Fruit fly (Drosophila melanogaster): Measurements from ENCODE around the gene snsl.

snsl gene

dm6 chr2L:4856118-4856517, 50.4 kb downstream of the snsl start:
- TF ChIP-seq CG7045 (GFP tag; optimal IDR thresholded peaks at IDR 0.05) (no peak), CG12768 (GFP tag; optimal IDR thresholded peaks at IDR 0.05) (no peak), CG5204 (GFP tag; optimal IDR thresholded peaks at IDR 0.05) (no peak), cnc (optimal IDR thresholded peaks at IDR 0.05) (no peak), tj (GFP tag; optimal IDR thresholded peaks at IDR 0.05) (no peak), CG33017 (tag; optimal IDR thresholded peaks at IDR 0.05) (no peak), CG7101 (tag; optimal IDR thresholded peaks at IDR 0.05) (no peak), CG11617 (GFP tag; optimal IDR thresholded peaks at IDR 0.05) (no peak), CG14711 (tag; optimal IDR thresholded peaks at IDR 0.05) (no peak), Hr96 (GFP tag; optimal IDR thresholded peaks at IDR 0.05) (no peak), Mnt (GFP tag; optimal IDR thresholded peaks at IDR 0.05) (no peak), bab1 (GFP tag; optimal IDR thresholded peaks at IDR 0.05) (no peak), ovo (GFP tag; optimal IDR thresholded peaks at IDR 0.05) (no peak), kay (GFP tag; ENCODE audit: borderline replicate concordance) (no peak), CG1620 (GFP tag; optimal IDR thresholded peaks at IDR 0.05) (no peak), cic (GFP tag; optimal IDR thresholded peaks at IDR 0.05) (no peak), pad (GFP tag; optimal IDR thresholded peaks at IDR 0.05) (no peak)

- no peak for TF ChIP-seq kay (GFP tag; ENCODE audit: borderline replicate concordance)
- no peak for TF ChIP-seq CG12768 (GFP tag; optimal IDR thresholded peaks at IDR 0.05)
- no peak for TF ChIP-seq tj (GFP tag; optimal IDR thresholded peaks at IDR 0.05)
- TF ChIP-seq cnc (optimal IDR thresholded peaks at IDR 0.05) = no peak
- no peak for TF ChIP-seq CG33017 (tag; optimal IDR thresholded peaks at IDR 0.05)
These were observed 51.7 kb downstream of the snsl start for dm6 chr2L:4854822-4855221.
